Worm (Caenorhabditis elegans): ENCODE data around the gene hot-7.

- TF ChIP-seq pha-4 (tag; optimal IDR thresholded peaks at IDR 0.05) (no peak), nhr-76 (tag; optimal IDR thresholded peaks at IDR 0.05) (no peak), elt-3 (tag; optimal IDR thresholded peaks at IDR 0.05) (no peak), snpc-4 (tag; optimal IDR thresholded peaks at IDR 0.05) (no peak), lin-32 (GFP tag; optimal IDR thresholded peaks at IDR 0.05) (no peak), nhr-28 (tag; optimal IDR thresholded peaks at IDR 0.05) (no peak), drap-1 (GFP tag; optimal IDR thresholded peaks at IDR 0.05) (no peak), lin-13 (tag; optimal IDR thresholded peaks at IDR 0.05) (no peak)
Observed at ce11 chrII:14187456-14187855, 23.8 kb upstream of the hot-7 start.

Measured in whole organism, mixed stage, embryonic.